Worm (Caenorhabditis elegans) whole organism, L4 larva: ENCODE data around the gene W07G1.1.

ENCODE experiments used
- ama-1 ChIP-seq: fragments of 150-350 bp; optimal IDR thresholded peaks from 2 replicates; lab custom pipeline; 2014; ENCODE audit warnings: inconsistent platforms, mixed read lengths
- ceh-20 ChIP-seq: fragments of 200-800 bp; sonication (Bioruptor generic); IDR thresholded peaks from 2 replicates; pipeline ENCODE4 v1.3.6; 2022; ENCODE audit warnings: missing genetic modification reagents, missing genetic modification characterization, missing compliant biosample characterization
- egl-27 ChIP-seq: sonication (generic microtip); optimal IDR thresholded peaks from 3 replicates; lab custom pipeline; 2017; ENCODE audit warnings: missing biosample characterization, missing genetic modification reagents, missing genetic modification characterization
- nhr-102 ChIP-seq: sonication (generic microtip); optimal IDR thresholded peaks from 2 replicates; lab custom pipeline; 2016; ENCODE audit warnings: mild to moderate bottlenecking, missing genetic modification characterization, moderate library complexity, missing compliant biosample characterization
- nhr-11 ChIP-seq: fragments of 150-350 bp; optimal IDR thresholded peaks from 2 replicates; lab custom pipeline; 2014; ENCODE audit warnings: missing biosample characterization, missing genetic modification characterization
- nhr-25 ChIP-seq: sonication (generic microtip); optimal IDR thresholded peaks from 2 replicates; lab custom pipeline; 2017; ENCODE audit warnings: missing genetic modification characterization, mild to moderate bottlenecking, missing compliant biosample characterization, antibody characterized with exemption, moderate library complexity, borderline replicate concordance; ENCODE audit not compliant: insufficient read depth
- nhr-28 ChIP-seq: fragments of 150-350 bp; optimal IDR thresholded peaks from 2 replicates; lab custom pipeline; 2014; ENCODE audit warnings: missing biosample characterization, missing genetic modification characterization
- nhr-76 ChIP-seq: fragments of 150-350 bp; optimal IDR thresholded peaks from 2 replicates; lab custom pipeline; 2014; ENCODE audit warnings: missing biosample characterization, missing genetic modification characterization
- pha-4 ChIP-seq, 2 experiments: fragments of 150-350 bp in 1 of 2; fragments of 200-800 bp in 1 of 2; sonication (Bioruptor generic) in 1 of 2; IDR thresholded peaks in 1 of 2; optimal IDR thresholded peaks in 1 of 2; 2 replicates each; pipeline versions ENCODE4 v1.3.6 to Lab custom; 2014 to 2022; ENCODE audit warnings: missing genetic modification characterization in 2 of 2, missing genetic modification reagents in 2 of 2, missing biosample characterization in 1 of 2, missing compliant biosample characterization in 1 of 2
- skn-1 ChIP-seq: fragments of 150-350 bp; optimal IDR thresholded peaks from 2 replicates; lab custom pipeline; 2014; ENCODE audit warnings: missing biosample characterization, missing genetic modification characterization
- snpc-1.2 ChIP-seq: fragments of 200-800 bp; sonication (Bioruptor generic); IDR thresholded peaks from 2 replicates; pipeline ENCODE4 v1.3.6; 2022; ENCODE audit warnings: missing genetic modification reagents, missing genetic modification characterization, missing compliant biosample characterization
- ztf-11 ChIP-seq: fragments of 150-350 bp; optimal IDR thresholded peaks from 2 replicates; lab custom pipeline; 2014; ENCODE audit warnings: missing biosample characterization, missing genetic modification characterization

ce11 chrII:13982923-13983322 lies 43.5 kb upstream of the W07G1.1 start, which contains the start of the genes Y39G8B.13 and Y39G8B.10:
- no peak for TF ChIP-seq nhr-76
- TF ChIP-seq ztf-11 (tag; lab: Kevin White, UChicago): no peak
- TF ChIP-seq ceh-20: no peak
- no peak for TF ChIP-seq pha-4 (GFP tag; IDR thresholded peaks at IDR 0.05; lab: Robert Waterston, UW)
- TF ChIP-seq pha-4 (tag; optimal IDR thresholded peaks at IDR 0.05; lab: Kevin White, UChicago): no peak
- TF ChIP-seq nhr-102 (tag; lab: Kevin White, UChicago): no peak
- TF ChIP-seq snpc-1.2 (GFP tag; lab: Robert Waterston, UW): no peak
- TF ChIP-seq ama-1 (lab: Kevin White, UChicago): no peak
- no peak for TF ChIP-seq egl-27 (tag; lab: Kevin White, UChicago)
- peak; percentile 26 for TF ChIP-seq nhr-28
- TF ChIP-seq nhr-25: no peak
- TF ChIP-seq skn-1 (tag; lab: Kevin White, UChicago): no peak
- no peak for TF ChIP-seq nhr-11
